Worm (Caenorhabditis elegans): Measurements from ENCODE around the gene ttr-34.

Gene ttr-34

ce11 chrX:13189861-13190260, 50.3 kb downstream of the ttr-34 start, which contains the start of gene cwp-5:
cwp-5 (minus strand) TSS chrX:13189961.
- TF ChIP-seq ZK546.5 (tag; optimal IDR thresholded peaks at IDR 0.05) (no peak), C34F6.9 (tag; optimal IDR thresholded peaks at IDR 0.05) (no peak), lin-11 (tag; optimal IDR thresholded peaks at IDR 0.05) (no peak), crh-2 (tag; optimal IDR thresholded peaks at IDR 0.05) (no peak), nhr-21 (tag; optimal IDR thresholded peaks at IDR 0.05) (no peak), nhr-237 (tag; optimal IDR thresholded peaks at IDR 0.05) (no peak), ztf-11 (tag; optimal IDR thresholded peaks at IDR 0.05) (no peak), Y55F3AM.14 (GFP tag; optimal IDR thresholded peaks at IDR 0.05) (no peak), nhr-6 (tag; optimal IDR thresholded peaks at IDR 0.05) (no peak)

Measured in whole organism, L2 larva.